Fruit fly (Drosophila melanogaster) S2 (cell line): ENCODE results near the gene TBC1D5.

Experiments
- CG8478 ChIP-seq: fragments of >200 bp; optimal IDR thresholded peaks from 2 replicates; lab custom pipeline; 2018
- CTCF ChIP-seq, 2 experiments: fragments of >200 bp; optimal IDR thresholded peaks; 2 replicates each; lab custom pipeline; 2018

- TF ChIP-seq CTCF (optimal IDR thresholded peaks at IDR 0.05; lab: Kevin White, UChicago) (no peak), CG8478 (lab: Kevin White, UChicago) (no peak)
Observed at dm6 chr3R:13271758-13272157, at the start of gene TBC1D5.
